Worm (Caenorhabditis elegans): ENCODE data around the gene amdh-1.

The amdh-1 gene

ce11 chrIII:6248064-6248687 is 3.4 kb upstream of the amdh-1 start, which contains the start of the genes gen-1 and stt-3:
Gene gen-1, minus strand, starts transcription at chrIII:6248158.
Gene stt-3, plus strand, starts transcription at chrIII:6248637.
- peak; percentile 69 for TF ChIP-seq lin-39 (tag; optimal IDR thresholded peaks at IDR 0.05)
- TF ChIP-seq fkh-10 (GFP tag; optimal IDR thresholded peaks at IDR 0.05), result no peak
- TF ChIP-seq elt-2 (tag; optimal IDR thresholded peaks at IDR 0.05), result peak; percentile 12
- TF ChIP-seq lin-15B (tag; optimal IDR thresholded peaks at IDR 0.05), result peak; percentile 62
- peak; percentile 80 for TF ChIP-seq R02D3.7 (tag; optimal IDR thresholded peaks at IDR 0.05)

- TF ChIP-seq nhr-43 (tag; optimal IDR thresholded peaks at IDR 0.05; ENCODE audit: poor library complexity, severe bottlenecking), result no peak
- no peak for TF ChIP-seq ZK546.5 (tag; optimal IDR thresholded peaks at IDR 0.05)
- no peak for TF ChIP-seq nhr-237 (tag; optimal IDR thresholded peaks at IDR 0.05)
- TF ChIP-seq fos-1 (tag; optimal IDR thresholded peaks at IDR 0.05), result no peak
- no peak for TF ChIP-seq ceh-9 (tag; optimal IDR thresholded peaks at IDR 0.05)
- no peak for TF ChIP-seq egl-27 (tag; optimal IDR thresholded peaks at IDR 0.05)
- TF ChIP-seq ztf-4 (tag; optimal IDR thresholded peaks at IDR 0.05), result no peak
- TF ChIP-seq nhr-28 (tag; optimal IDR thresholded peaks at IDR 0.05), result no peak
- no peak for TF ChIP-seq nhr-67 (tag; optimal IDR thresholded peaks at IDR 0.05)
- no peak for TF ChIP-seq pha-4 (tag; optimal IDR thresholded peaks at IDR 0.05)
- no peak for TF ChIP-seq fkh-10 (GFP tag; optimal IDR thresholded peaks at IDR 0.05)
- TF ChIP-seq nhr-11 (tag; optimal IDR thresholded peaks at IDR 0.05), result no peak
- no peak for TF ChIP-seq elt-3 (tag; optimal IDR thresholded peaks at IDR 0.05)
These were observed 3.1 kb downstream of the amdh-1 start, which contains the start of gene srg-8 for ce11 chrIII:6254737-6255136. Gene srg-8, minus strand, starts transcription at chrIII:6254837.

ce11 chrIII:6256675-6257074 is 5.1 kb downstream of the amdh-1 start, which contains the start of gene srg-9:
Gene srg-9, minus strand, starts transcription at chrIII:6256775.
- no peak for TF ChIP-seq jun-1 (tag; optimal IDR thresholded peaks at IDR 0.05)
- no peak for TF ChIP-seq unc-39 (tag; optimal IDR thresholded peaks at IDR 0.05)
- no peak for TF ChIP-seq nhr-28 (tag; optimal IDR thresholded peaks at IDR 0.05)
- no peak for TF ChIP-seq nhr-11 (tag; optimal IDR thresholded peaks at IDR 0.05)
- TF ChIP-seq nhr-43 (tag; optimal IDR thresholded peaks at IDR 0.05; ENCODE audit: poor library complexity, severe bottlenecking), result no peak
- no peak for TF ChIP-seq nhr-23 (tag; optimal IDR thresholded peaks at IDR 0.05)
- TF ChIP-seq nhr-76 (tag; optimal IDR thresholded peaks at IDR 0.05), result no peak
- no peak for TF ChIP-seq ztf-11 (tag; optimal IDR thresholded peaks at IDR 0.05)
- no peak for TF ChIP-seq aly-2 (tag; optimal IDR thresholded peaks at IDR 0.05)
- no peak for TF ChIP-seq nfya-1 (tag; optimal IDR thresholded peaks at IDR 0.05; ENCODE audit: insufficient read depth)

ce11 chrIII:6258262-6258661 is 6.7 kb downstream of the amdh-1 start, which contains the start of gene srg-1:
Gene srg-1, minus strand, starts transcription at chrIII:6258362.
- TF ChIP-seq elt-1 (tag; optimal IDR thresholded peaks at IDR 0.05), result no peak
- TF ChIP-seq snpc-4 (tag; optimal IDR thresholded peaks at IDR 0.05), result no peak
- TF ChIP-seq daf-12 (tag; optimal IDR thresholded peaks at IDR 0.05), result no peak
- no peak for TF ChIP-seq nhr-76 (tag; optimal IDR thresholded peaks at IDR 0.05)
- TF ChIP-seq jun-1 (tag; optimal IDR thresholded peaks at IDR 0.05), result no peak
- no peak for TF ChIP-seq nhr-12 (tag; optimal IDR thresholded peaks at IDR 0.05)
- TF ChIP-seq elt-2 (tag; optimal IDR thresholded peaks at IDR 0.05), result no peak
- no peak for TF ChIP-seq unc-62 (GFP tag; optimal IDR thresholded peaks at IDR 0.05)
- TF ChIP-seq egl-27 (tag; optimal IDR thresholded peaks at IDR 0.05), result no peak
- TF ChIP-seq nhr-77 (tag; optimal IDR thresholded peaks at IDR 0.05), result no peak
- no peak for TF ChIP-seq nhr-43 (tag; optimal IDR thresholded peaks at IDR 0.05; ENCODE audit: poor library complexity, severe bottlenecking)
- no peak for TF ChIP-seq aly-2 (tag; optimal IDR thresholded peaks at IDR 0.05)
- no peak for TF ChIP-seq mdl-1 (tag; optimal IDR thresholded peaks at IDR 0.05)
- no peak for TF ChIP-seq tbx-2 (tag; optimal IDR thresholded peaks at IDR 0.05)
- no peak for TF ChIP-seq lsy-12 (tag; optimal IDR thresholded peaks at IDR 0.05)

ce11 chrIII:6260115-6260514 is 8.5 kb downstream of the amdh-1 start, which contains the start of gene srg-2:
Gene srg-2, minus strand, starts transcription at chrIII:6260215.
- no peak for TF ChIP-seq zag-1 (tag; optimal IDR thresholded peaks at IDR 0.05)
- TF ChIP-seq snpc-4 (tag; optimal IDR thresholded peaks at IDR 0.05), result no peak
- no peak for TF ChIP-seq lsy-12 (tag; optimal IDR thresholded peaks at IDR 0.05)
- TF ChIP-seq elt-2 (tag; optimal IDR thresholded peaks at IDR 0.05), result no peak
- TF ChIP-seq lin-15B (tag; optimal IDR thresholded peaks at IDR 0.05), result no peak
- TF ChIP-seq sea-2 (GFP tag; optimal IDR thresholded peaks at IDR 0.05), result no peak
- TF ChIP-seq nhr-237 (tag; optimal IDR thresholded peaks at IDR 0.05), result no peak
- no peak for TF ChIP-seq ztf-4 (tag; optimal IDR thresholded peaks at IDR 0.05)
- no peak for TF ChIP-seq nhr-43 (tag; optimal IDR thresholded peaks at IDR 0.05; ENCODE audit: poor library complexity, severe bottlenecking)
- no peak for TF ChIP-seq lin-39 (tag; optimal IDR thresholded peaks at IDR 0.05)
- TF ChIP-seq R02D3.7 (tag; optimal IDR thresholded peaks at IDR 0.05), result no peak
- no peak for TF ChIP-seq ceh-16 (tag; optimal IDR thresholded peaks at IDR 0.05)
- no peak for TF ChIP-seq pqm-1 (tag; optimal IDR thresholded peaks at IDR 0.05)
- TF ChIP-seq nfya-1 (tag; optimal IDR thresholded peaks at IDR 0.05; ENCODE audit: insufficient read depth), result no peak
- no peak for TF ChIP-seq eor-1 (tag; optimal IDR thresholded peaks at IDR 0.05)
- no peak for TF ChIP-seq ceh-28 (tag; optimal IDR thresholded peaks at IDR 0.05)
- no peak for TF ChIP-seq skn-1 (tag; optimal IDR thresholded peaks at IDR 0.05)
